Worm (Caenorhabditis elegans) whole organism, L1 larva: ENCODE data around the gene ceh-10.

ENCODE experiments used
- ceh-82 ChIP-seq, 3 experiments: fragments of 150-350 bp in 1 of 3; sonication (generic microtip) in 2 of 3; optimal IDR thresholded peaks; 2 replicates each; lab custom pipeline; 2014 to 2017; ENCODE audit warnings: missing biosample characterization in 3 of 3, missing genetic modification characterization in 3 of 3
- efl-1 ChIP-seq, 4 experiments: fragments of 150-350 bp; optimal IDR thresholded peaks in 3 of 4; peaks in 1 of 4; 1 replicate in 1 of 4; 2 replicates in 3 of 4; lab custom pipeline; 2014; ENCODE audit warnings: missing biosample characterization in 2 of 4, missing genetic modification characterization in 2 of 4, missing genetic modification reagents in 2 of 4
- fkh-10 ChIP-seq: sonication (generic microtip); optimal IDR thresholded peaks from 2 replicates; lab custom pipeline; 2017; ENCODE audit warnings: missing biosample characterization, missing genetic modification reagents, missing genetic modification characterization
- lin-14 ChIP-seq: fragments of 200-800 bp; sonication (Bioruptor generic); optimal IDR thresholded peaks from 2 replicates; lab custom pipeline; 2018; ENCODE audit warnings: mild to moderate bottlenecking, missing genetic modification characterization, moderate library complexity, missing compliant biosample characterization
- lsy-2 ChIP-seq, 2 experiments: fragments of 150-350 bp; optimal IDR thresholded peaks; 2 replicates each; lab custom pipeline; 2014; ENCODE audit warnings: missing biosample characterization in 2 of 2, missing genetic modification characterization in 2 of 2
- nhr-47 ChIP-seq: sonication (generic microtip); optimal IDR thresholded peaks from 2 replicates; lab custom pipeline; 2016; ENCODE audit warnings: mild to moderate bottlenecking, missing genetic modification characterization, moderate library complexity, missing compliant biosample characterization
- nhr-71 ChIP-seq: sonication (generic microtip); optimal IDR thresholded peaks from 2 replicates; lab custom pipeline; 2016; ENCODE audit warnings: mild to moderate bottlenecking, missing genetic modification characterization, moderate library complexity, missing compliant biosample characterization
- pax-3 ChIP-seq: fragments of 200-800 bp; sonication (Bioruptor generic); optimal IDR thresholded peaks from 2 replicates; lab custom pipeline; 2018; ENCODE audit warnings: mild to moderate bottlenecking, missing genetic modification characterization, moderate library complexity, missing compliant biosample characterization
- xbp-1 ChIP-seq: sonication (generic microtip); optimal IDR thresholded peaks from 2 replicates; lab custom pipeline; 2016; ENCODE audit warnings: missing genetic modification characterization, missing compliant biosample characterization
- ztf-11 ChIP-seq, 2 experiments: sonication (generic microtip); optimal IDR thresholded peaks; 2 replicates each; lab custom pipeline; 2016 to 2017; ENCODE audit warnings: missing genetic modification characterization in 2 of 2, missing biosample characterization in 1 of 2, missing compliant biosample characterization in 1 of 2

ceh-10 gene

DNA sequence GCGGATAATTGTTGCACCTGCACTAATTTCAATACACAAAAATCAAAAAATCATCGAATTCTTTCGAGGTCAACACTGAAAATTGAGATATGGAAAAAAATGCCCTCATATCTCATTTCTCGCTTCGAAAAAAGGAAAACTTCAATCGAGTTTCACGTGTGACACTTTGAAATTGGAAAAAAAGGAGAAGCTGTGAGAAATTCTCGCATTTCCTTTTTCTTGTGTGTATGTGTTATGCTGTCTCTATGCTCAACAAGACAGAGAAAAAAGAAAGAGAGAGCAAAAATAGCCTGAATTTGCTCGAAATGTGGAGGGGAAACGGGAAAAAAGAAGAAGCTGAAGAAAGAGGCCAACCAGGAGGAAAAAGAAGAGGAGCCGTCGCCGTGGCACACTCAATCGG is 47.6 kb downstream of the ceh-10 start:
- TF ChIP-seq lsy-2 (tag; optimal IDR thresholded peaks at IDR 0.05; lab: Kevin White, UChicago), result peak in 1 of 2 experiments; percentile 5
- no peak for TF ChIP-seq efl-1 (optimal IDR thresholded peaks at IDR 0.05; lab: Kevin White, UChicago)
- peak in 1 of 2 experiments; percentile 27 for TF ChIP-seq efl-1 (GFP tag; optimal IDR thresholded peaks at IDR 0.05 in 1 of 2; lab: Kevin White, UChicago)
- no peak for TF ChIP-seq pax-3 (tag; lab: Kevin White, UChicago)
- TF ChIP-seq lin-14 (GFP tag; lab: Kevin White, UChicago), result peak; percentile 77
- TF ChIP-seq ceh-82 (tag; optimal IDR thresholded peaks at IDR 0.05; lab: Kevin White, UChicago), result peak in 1 of 3 experiments; percentile 38
- TF ChIP-seq xbp-1 (tag; lab: Kevin White, UChicago), result no peak
- no peak for TF ChIP-seq ztf-11 (tag; optimal IDR thresholded peaks at IDR 0.05; lab: Kevin White, UChicago)
- peak; percentile 20 for TF ChIP-seq nhr-71
- peak; percentile 78 for TF ChIP-seq fkh-10 (GFP tag; lab: Kevin White, UChicago)
- TF ChIP-seq nhr-47, result peak; percentile 11
